Worm (Caenorhabditis elegans) whole organism, early embryonic: ENCODE measurements around the gene C25E10.8.

Source experiments
- B0310.2 ChIP-seq: sonication (generic microtip); optimal IDR thresholded peaks from 2 replicates; lab custom pipeline; 2016; ENCODE audit warnings: mild to moderate bottlenecking, missing genetic modification characterization, missing compliant biosample characterization
- F13C5.2 ChIP-seq: sonication (generic microtip); optimal IDR thresholded peaks from 2 replicates; lab custom pipeline; 2017; ENCODE audit warnings: mild to moderate bottlenecking, missing genetic modification characterization, inconsistent platforms, missing compliant biosample characterization
- ama-1 ChIP-seq: fragments of 150-350 bp; optimal IDR thresholded peaks from 2 replicates; lab custom pipeline; 2014
- ceh-13 ChIP-seq: fragments of 200-800 bp; sonication (Bioruptor generic); optimal IDR thresholded peaks from 2 replicates; lab custom pipeline; 2018; ENCODE audit warnings: mild to moderate bottlenecking, missing genetic modification characterization, missing compliant biosample characterization
- ceh-36 ChIP-seq: sonication (generic microtip); optimal IDR thresholded peaks from 2 replicates; lab custom pipeline; 2016; ENCODE audit warnings: missing genetic modification characterization, inconsistent platforms, missing compliant biosample characterization
- flt-1 ChIP-seq: fragments of 200-800 bp; sonication (Bioruptor generic); IDR thresholded peaks from 2 replicates; pipeline ENCODE4 v1.3.6; 2022; ENCODE audit warnings: missing genetic modification characterization, missing compliant biosample characterization
- hmbx-1 ChIP-seq: sonication (generic microtip); optimal IDR thresholded peaks from 2 replicates; lab custom pipeline; 2016; ENCODE audit warnings: mild to moderate bottlenecking, missing genetic modification characterization, missing compliant biosample characterization
- hnd-1 ChIP-seq: sonication (generic microtip); optimal IDR thresholded peaks from 2 replicates; lab custom pipeline; 2016; ENCODE audit warnings: missing genetic modification characterization, missing compliant biosample characterization
- scrt-1 ChIP-seq: fragments of 200-800 bp; sonication (Bioruptor generic); IDR thresholded peaks from 2 replicates; pipeline ENCODE4 v1.3.6; 2022; ENCODE audit warnings: missing genetic modification characterization, missing compliant biosample characterization
- tra-4 ChIP-seq: sonication (generic microtip); optimal IDR thresholded peaks from 2 replicates; lab custom pipeline; 2017; ENCODE audit warnings: missing genetic modification characterization, missing compliant biosample characterization

DNA sequence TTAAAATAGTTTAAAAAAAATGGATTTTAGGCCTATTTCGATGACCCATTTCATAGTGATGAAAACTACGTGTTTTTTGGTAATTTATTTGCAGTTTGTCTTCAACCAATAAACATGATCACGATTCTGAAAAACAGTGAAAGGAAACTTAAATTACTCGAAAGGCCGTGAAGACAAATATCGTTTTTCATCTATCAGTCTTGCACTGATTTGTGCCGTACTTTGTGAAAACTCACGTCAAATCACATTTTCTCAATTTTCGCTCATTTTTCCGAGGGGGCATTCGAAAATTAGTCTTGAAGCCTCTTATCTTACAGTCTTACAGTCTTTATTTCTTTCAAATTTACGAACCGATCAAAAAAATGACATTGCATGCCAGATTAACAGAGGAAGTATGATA, 4.8 kb upstream of the C25E10.8 start, which contains the start of gene C25E10.11:
- TF ChIP-seq ceh-36, result no peak
- TF ChIP-seq ama-1, result no peak
- no peak for TF ChIP-seq scrt-1
- no peak for TF ChIP-seq flt-1 (GFP tag; lab: Robert Waterston, UW)
- no peak for TF ChIP-seq F13C5.2 (tag; lab: Kevin White, UChicago)
- TF ChIP-seq hmbx-1 (tag; lab: Kevin White, UChicago), result no peak
- TF ChIP-seq ceh-13 (GFP tag; lab: Kevin White, UChicago), result no peak
- TF ChIP-seq B0310.2, result no peak
- TF ChIP-seq hnd-1, result no peak
- no peak for TF ChIP-seq tra-4 (tag; lab: Kevin White, UChicago)
